Fruit fly (Drosophila melanogaster): Measurements from ENCODE around the gene pum.

pum gene

DNA sequence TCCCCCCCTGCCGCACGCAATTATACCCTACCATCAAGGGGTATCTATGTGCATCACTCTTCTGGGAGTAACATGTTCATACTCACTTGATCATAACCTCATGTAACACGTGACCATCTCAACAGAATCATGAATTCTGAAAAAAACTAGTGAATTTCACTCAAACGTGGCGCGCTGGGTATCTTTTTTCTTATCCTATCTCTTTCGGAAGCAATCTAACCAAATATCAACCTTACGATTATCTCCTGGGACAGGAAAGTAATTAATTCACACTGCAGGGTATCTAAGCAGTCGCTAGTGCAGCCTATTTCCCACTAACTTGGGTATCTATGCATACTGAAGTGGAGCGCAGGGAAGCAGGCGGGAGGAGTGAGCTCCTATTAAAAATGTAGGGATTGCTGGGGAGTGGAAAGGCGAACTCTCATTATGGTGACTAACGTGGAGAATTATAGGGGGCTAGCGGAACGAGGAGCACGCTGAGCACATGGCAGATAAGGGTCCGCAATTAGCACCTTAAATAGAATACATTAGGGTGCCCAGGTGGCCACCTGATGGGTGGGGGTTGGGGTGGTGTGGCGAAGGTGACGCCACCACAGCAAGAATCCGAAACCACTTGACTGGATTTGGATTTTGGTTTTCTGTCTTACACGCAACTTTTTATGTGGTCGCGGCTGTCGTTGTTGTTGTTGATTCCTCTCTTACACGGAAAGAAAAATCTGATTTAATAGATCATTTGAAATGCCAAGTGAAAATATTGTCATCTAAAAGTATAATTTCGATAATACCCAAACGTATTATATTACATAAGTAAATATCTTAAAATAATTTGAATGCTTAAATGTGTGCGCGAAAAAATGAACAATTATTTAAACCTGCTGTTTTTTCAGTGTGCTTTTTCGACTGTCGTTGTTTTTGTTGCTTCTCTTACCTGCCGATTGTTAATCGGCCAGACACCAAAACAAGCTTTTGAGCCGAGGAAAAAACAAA, 182.1 kb downstream of the pum start (continued):
- no peak for TF ChIP-seq CG13287 (GFP tag; IDR thresholded peaks at IDR 0.05; ENCODE audit: partially characterized antibody)
- peak; percentile 26 for TF ChIP-seq CG10565 (GFP tag; optimal IDR thresholded peaks at IDR 0.05)
- TF ChIP-seq grau (tag; optimal IDR thresholded peaks at IDR 0.05): peak; percentile 95
- TF ChIP-seq nau (GFP tag; optimal IDR thresholded peaks at IDR 0.05): peak; percentile 85
- peak; percentile 90 for TF ChIP-seq run (tag; optimal IDR thresholded peaks at IDR 0.05)
- TF ChIP-seq fd64A (GFP tag; optimal IDR thresholded peaks at IDR 0.05): peak; percentile 77
- peak; percentile 96 for TF ChIP-seq CG10147 (GFP tag; optimal IDR thresholded peaks at IDR 0.05)
- peak; percentile 95 for TF ChIP-seq CG15269 (tag; optimal IDR thresholded peaks at IDR 0.05)
- no peak for TF ChIP-seq z (GFP tag; IDR thresholded peaks at IDR 0.05)
- TF ChIP-seq gce (GFP tag; IDR thresholded peaks at IDR 0.05): no peak
- TF ChIP-seq her (GFP tag; optimal IDR thresholded peaks at IDR 0.05): peak; percentile 74
- no peak for TF ChIP-seq BEAF-32 (GFP tag; optimal IDR thresholded peaks at IDR 0.05)
- TF ChIP-seq Opbp (GFP tag; IDR thresholded peaks at IDR 0.05; ENCODE audit: partially characterized antibody): no peak
- TF ChIP-seq Lhr (GFP tag; optimal IDR thresholded peaks at IDR 0.05): peak; percentile 66
- no peak for TF ChIP-seq CG14667 (GFP tag; IDR thresholded peaks at IDR 0.05)
- TF ChIP-seq sens-2 (GFP tag; IDR thresholded peaks at IDR 0.05): no peak
- TF ChIP-seq Dbx (GFP tag; IDR thresholded peaks at IDR 0.05): no peak
- peak in 1 of 2 experiments; percentile 5 for TF ChIP-seq Trl (optimal IDR thresholded peaks at IDR 0.05)
- TF ChIP-seq Trl (GFP tag; optimal IDR thresholded peaks at IDR 0.05): peak; percentile 58
- peak; percentile 86 for TF ChIP-seq CG4820 (GFP tag; optimal IDR thresholded peaks at IDR 0.05)
- peak; percentile 49 for TF ChIP-seq Hmx (GFP tag; optimal IDR thresholded peaks at IDR 0.05)
- peak in 1 of 2 experiments; percentile 72 for TF ChIP-seq Hr78 (GFP tag; optimal IDR thresholded peaks at IDR 0.05)
- TF ChIP-seq oc (tag; optimal IDR thresholded peaks at IDR 0.05): peak; percentile 94
- TF ChIP-seq ATbp (GFP tag; optimal IDR thresholded peaks at IDR 0.05): peak; percentile 87
- peak; percentile 68 for TF ChIP-seq nom (GFP tag; optimal IDR thresholded peaks at IDR 0.05)
- no peak for TF ChIP-seq zfh1 (GFP tag; IDR thresholded peaks at IDR 0.05)
- TF ChIP-seq ken (GFP tag; IDR thresholded peaks at IDR 0.05): no peak
- peak; percentile 56 for TF ChIP-seq kay (GFP tag; optimal IDR thresholded peaks at IDR 0.05)
- TF ChIP-seq Bgb (GFP tag; IDR thresholded peaks at IDR 0.05; ENCODE audit: partially characterized antibody): no peak
- no peak for TF ChIP-seq gcm2 (GFP tag; optimal IDR thresholded peaks at IDR 0.05)
- peak; percentile 23 for TF ChIP-seq Bdp1 (GFP tag; optimal IDR thresholded peaks at IDR 0.05)
- TF ChIP-seq H2.0 (GFP tag; IDR thresholded peaks at IDR 0.05): no peak
- TF ChIP-seq CG2202 (tag; optimal IDR thresholded peaks at IDR 0.05): peak; percentile 85
- peak; percentile 97 for TF ChIP-seq lab (GFP tag; optimal IDR thresholded peaks at IDR 0.05)
- peak; percentile 35 for TF ChIP-seq psq (GFP tag; optimal IDR thresholded peaks at IDR 0.05)
- TF ChIP-seq CG13894 (tag; optimal IDR thresholded peaks at IDR 0.05): peak; percentile 91
- peak; percentile 86 for TF ChIP-seq CG4854 (GFP tag; optimal IDR thresholded peaks at IDR 0.05)
- peak; percentile 22 for TF ChIP-seq abd-A (tag; optimal IDR thresholded peaks at IDR 0.05)
- TF ChIP-seq CG10959 (GFP tag; IDR thresholded peaks at IDR 0.05): no peak
- TF ChIP-seq stwl (tag; optimal IDR thresholded peaks at IDR 0.05): peak; percentile 12
- TF ChIP-seq Lim3 (GFP tag; IDR thresholded peaks at IDR 0.05): no peak
- no peak for TF ChIP-seq CG31441 (GFP tag; IDR thresholded peaks at IDR 0.05)
- no peak for TF ChIP-seq HLH3B (GFP tag; IDR thresholded peaks at IDR 0.05)
- no peak for TF ChIP-seq CG14965 (GFP tag; optimal IDR thresholded peaks at IDR 0.05; ENCODE audit: borderline replicate concordance)
- peak; percentile 86 for TF ChIP-seq trh (GFP tag; optimal IDR thresholded peaks at IDR 0.05)
- TF ChIP-seq CG9609 (GFP tag; optimal IDR thresholded peaks at IDR 0.05): peak; percentile 75
- peak; percentile 96 for TF ChIP-seq D19A (tag; optimal IDR thresholded peaks at IDR 0.05)
- no peak for TF ChIP-seq yki (optimal IDR thresholded peaks at IDR 0.05)
- TF ChIP-seq GATAe (GFP tag; conservative IDR thresholded peaks at IDR 0.05): no peak
